Worm (Caenorhabditis elegans): ENCODE measurements around the gene eol-1.

ce11 chrV:13993478-13993877, 12.8 kb upstream of the eol-1 start:
- TF ChIP-seq him-1 (tag; optimal IDR thresholded peaks at IDR 0.05) (no peak), W03F9.2 (tag; optimal IDR thresholded peaks at IDR 0.05) (no peak)

All from whole organism, L4/young adult.